Worm (Caenorhabditis elegans): ENCODE results near the gene dmsr-12.

Gene dmsr-12

DNA sequence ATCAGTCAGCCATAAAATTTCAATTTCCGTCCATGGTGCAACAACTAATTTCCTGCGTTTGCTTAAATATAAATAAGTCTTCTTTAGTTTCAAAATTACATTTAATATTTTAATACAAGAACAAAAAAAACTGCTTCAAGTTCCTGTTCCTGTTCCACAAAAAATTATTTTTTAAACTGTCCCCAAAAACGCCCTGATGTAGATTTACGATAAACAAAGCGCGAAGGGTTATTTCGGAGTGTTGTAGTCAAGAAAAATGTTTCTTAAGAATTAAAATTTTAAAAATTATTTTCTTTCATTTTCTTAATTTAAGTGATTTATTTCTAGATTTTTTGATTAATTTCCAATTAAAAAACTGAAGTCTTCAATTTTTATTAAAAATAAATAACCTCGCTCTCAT is 32.4 kb upstream of the dmsr-12 start, which contains the start of gene T15B7.15:
Gene T15B7.15, minus strand, starts transcription at position 67 of the 400 bp plus-strand sequence.
- TF ChIP-seq ceh-14 (tag; optimal IDR thresholded peaks at IDR 0.05) (no peak), hlh-8 (tag; optimal IDR thresholded peaks at IDR 0.05) (no peak), fax-1 (tag; optimal IDR thresholded peaks at IDR 0.05) (no peak), pros-1 (tag; optimal IDR thresholded peaks at IDR 0.05) (no peak), npax-4 (tag; optimal IDR thresholded peaks at IDR 0.05) (no peak), fkh-10 (GFP tag; optimal IDR thresholded peaks at IDR 0.05) (no peak), syd-9 (tag; optimal IDR thresholded peaks at IDR 0.05) (no peak), hlh-15 (tag; optimal IDR thresholded peaks at IDR 0.05) (no peak), pqm-1 (tag; optimal IDR thresholded peaks at IDR 0.05) (no peak), ttx-3 (tag; optimal IDR thresholded peaks at IDR 0.05) (no peak), unc-86 (tag; optimal IDR thresholded peaks at IDR 0.05) (no peak), nhr-11 (tag; optimal IDR thresholded peaks at IDR 0.05) (no peak), mec-3 (tag; optimal IDR thresholded peaks at IDR 0.05; ENCODE audit: borderline replicate concordance) (no peak), ceh-45 (GFP tag; IDR thresholded peaks at IDR 0.05) (no peak), ztf-16 (tag; optimal IDR thresholded peaks at IDR 0.05) (no peak), tbx-2 (tag; optimal IDR thresholded peaks at IDR 0.05) (no peak), fkh-6 (tag; optimal IDR thresholded peaks at IDR 0.05) (no peak), dve-1 (tag; optimal IDR thresholded peaks at IDR 0.05) (no peak), ceh-19 (GFP tag; optimal IDR thresholded peaks at IDR 0.05) (no peak), ceh-24 (tag; optimal IDR thresholded peaks at IDR 0.05) (no peak)

ce11 chrV:6836036-6836435 is 29.8 kb upstream of the dmsr-12 start:
- TF ChIP-seq pha-2 (tag; optimal IDR thresholded peaks at IDR 0.05) (no peak), zip-5 (tag; optimal IDR thresholded peaks at IDR 0.05) (no peak), pag-3 (tag; optimal IDR thresholded peaks at IDR 0.05; ENCODE audit: borderline replicate concordance) (no peak)

- no peak for TF ChIP-seq elt-2 (tag; optimal IDR thresholded peaks at IDR 0.05)
- TF ChIP-seq ahr-1 (tag; optimal IDR thresholded peaks at IDR 0.05): no peak
- TF ChIP-seq syd-9 (tag; optimal IDR thresholded peaks at IDR 0.05): no peak
- no peak for TF ChIP-seq ceh-6 (GFP tag; optimal IDR thresholded peaks at IDR 0.05)
- TF ChIP-seq unc-55 (GFP tag; optimal IDR thresholded peaks at IDR 0.05): no peak
- no peak for TF ChIP-seq zip-5 (tag; optimal IDR thresholded peaks at IDR 0.05)
- no peak for TF ChIP-seq dve-1 (tag; optimal IDR thresholded peaks at IDR 0.05)
- TF ChIP-seq F13H6.1 (tag; optimal IDR thresholded peaks at IDR 0.05): no peak
- no peak for TF ChIP-seq ceh-31 (tag; optimal IDR thresholded peaks at IDR 0.05)
- no peak for TF ChIP-seq Y22D7AL.16 (tag; optimal IDR thresholded peaks at IDR 0.05)
- no peak for TF ChIP-seq che-1 (tag; optimal IDR thresholded peaks at IDR 0.05)
- TF ChIP-seq unc-86 (tag; optimal IDR thresholded peaks at IDR 0.05): no peak
- no peak for TF ChIP-seq tbx-7 (tag; optimal IDR thresholded peaks at IDR 0.05)
- no peak for TF ChIP-seq pha-4 (tag; optimal IDR thresholded peaks at IDR 0.05)
- TF ChIP-seq pax-1 (tag; optimal IDR thresholded peaks at IDR 0.05): no peak
- TF ChIP-seq nhr-232 (tag; optimal IDR thresholded peaks at IDR 0.05): no peak
- no peak for TF ChIP-seq lin-11 (tag; optimal IDR thresholded peaks at IDR 0.05)
- TF ChIP-seq lim-6 (tag; optimal IDR thresholded peaks at IDR 0.05): no peak
- no peak for TF ChIP-seq hlh-30 (tag; optimal IDR thresholded peaks at IDR 0.05; ENCODE audit: insufficient read depth)
Observed at ce11 chrV:6835242-6835641, 29.0 kb upstream of the dmsr-12 start, which contains the start of the genes T15B7.14 and col-143. TSS of gene T15B7.14 (minus strand) at chrV:6835342. TSS of gene col-143 (plus strand) at chrV:6835635.

DNA sequence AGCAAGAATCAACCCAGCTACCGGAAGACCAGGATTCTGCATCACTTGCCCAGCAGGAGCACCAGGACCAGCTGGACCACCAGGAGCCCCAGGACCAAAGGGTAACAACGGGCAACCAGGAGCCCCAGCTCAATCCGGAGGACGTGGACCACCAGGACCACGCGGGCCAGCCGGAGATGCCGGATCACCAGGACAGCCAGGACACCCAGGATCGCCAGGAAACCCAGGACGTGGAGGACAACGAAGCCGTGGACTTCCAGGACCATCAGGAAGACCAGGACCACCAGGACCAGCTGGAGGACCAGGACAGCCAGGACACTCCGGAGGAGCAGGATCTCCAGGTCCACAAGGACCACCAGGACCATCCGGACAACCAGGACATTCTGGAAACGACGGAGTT is 25.3 kb upstream of the dmsr-12 start:
- TF ChIP-seq nhr-232 (tag; optimal IDR thresholded peaks at IDR 0.05) (no peak), fax-1 (tag; optimal IDR thresholded peaks at IDR 0.05) (no peak), unc-86 (tag; optimal IDR thresholded peaks at IDR 0.05) (no peak), nfya-1 (tag; optimal IDR thresholded peaks at IDR 0.05) (no peak), pha-2 (tag; optimal IDR thresholded peaks at IDR 0.05) (no peak), K09A11.1 (tag; optimal IDR thresholded peaks at IDR 0.05; ENCODE audit: insufficient read depth) (no peak), mec-3 (tag; optimal IDR thresholded peaks at IDR 0.05; ENCODE audit: borderline replicate concordance) (no peak), ref-2 (tag; optimal IDR thresholded peaks at IDR 0.05) (no peak), sox-4 (tag; optimal IDR thresholded peaks at IDR 0.05) (no peak), madf-2 (tag; optimal IDR thresholded peaks at IDR 0.05) (no peak), unc-3 (GFP tag; conservative IDR thresholded peaks at IDR 0.05) (no peak), unc-3 (tag; optimal IDR thresholded peaks at IDR 0.05) (no peak), nhr-11 (tag; optimal IDR thresholded peaks at IDR 0.05) (no peak), ets-4 (tag; optimal IDR thresholded peaks at IDR 0.05) (no peak), pax-1 (tag; optimal IDR thresholded peaks at IDR 0.05) (no peak)
